Worm (Caenorhabditis elegans): ENCODE results near the gene mutd-1.

- TF ChIP-seq nhr-237 (tag; optimal IDR thresholded peaks at IDR 0.05) (no peak), nhr-76 (tag; optimal IDR thresholded peaks at IDR 0.05) (no peak), jun-1 (tag; optimal IDR thresholded peaks at IDR 0.05) (no peak), unc-39 (tag; optimal IDR thresholded peaks at IDR 0.05) (no peak), ZK546.5 (tag; optimal IDR thresholded peaks at IDR 0.05) (no peak), hlh-30 (tag; optimal IDR thresholded peaks at IDR 0.05; ENCODE audit: insufficient read depth) (no peak), ztf-11 (tag; optimal IDR thresholded peaks at IDR 0.05) (no peak)
These were observed 25.7 kb upstream of the mutd-1 start for ce11 chrIV:7159586-7159985.
